Fruit fly (Drosophila melanogaster) whole organism, prepupa: ENCODE data around the gene AstC.

Source experiments
- CG10631 ChIP-seq: fragments of 200-800 bp; sonication (Bioruptor generic); optimal IDR thresholded peaks from 2 replicates; lab custom pipeline; 2016; ENCODE audit warnings: missing biosample characterization, missing genetic modification characterization
- CG11902 ChIP-seq: fragments of 200-800 bp; sonication (Bioruptor generic); optimal IDR thresholded peaks from 3 replicates; lab custom pipeline; 2016; ENCODE audit warnings: missing biosample characterization, missing genetic modification characterization
- CG15336 ChIP-seq: fragments of 200-800 bp; sonication (Bioruptor generic); IDR thresholded peaks from 2 replicates; pipeline ENCODE4 v1.3.6; 2022; ENCODE audit warnings: missing biosample characterization, missing genetic modification characterization
- CG1621 ChIP-seq: fragments of 200-800 bp; sonication (Bioruptor generic); optimal IDR thresholded peaks from 3 replicates; lab custom pipeline; 2018; ENCODE audit warnings: missing biosample characterization, mild to moderate bottlenecking, missing genetic modification characterization
- CG16779 ChIP-seq: fragments of 200-800 bp; sonication (Bioruptor generic); optimal IDR thresholded peaks from 3 replicates; lab custom pipeline; 2017; ENCODE audit warnings: missing biosample characterization, mild to moderate bottlenecking, missing genetic modification characterization
- CG3919 ChIP-seq: fragments of 200-800 bp; sonication (Bioruptor generic); optimal IDR thresholded peaks from 3 replicates; lab custom pipeline; 2016; ENCODE audit warnings: missing biosample characterization, missing genetic modification characterization
- CG4318 ChIP-seq: fragments of 200-800 bp; sonication (Bioruptor generic); optimal IDR thresholded peaks from 3 replicates; lab custom pipeline; 2017; ENCODE audit warnings: missing biosample characterization, mild to moderate bottlenecking, missing genetic modification characterization
- CG6163 ChIP-seq: fragments of 200-800 bp; sonication (Bioruptor generic); IDR thresholded peaks from 3 replicates; pipeline ENCODE4 v1.3.6; 2022; ENCODE audit warnings: missing biosample characterization, missing genetic modification characterization
- CG6792 ChIP-seq: fragments of 200-800 bp; sonication (Bioruptor generic); optimal IDR thresholded peaks from 3 replicates; lab custom pipeline; 2016; ENCODE audit warnings: missing biosample characterization, missing genetic modification characterization
- CG6854 ChIP-seq: fragments of 200-800 bp; sonication (Bioruptor generic); optimal IDR thresholded peaks from 2 replicates; lab custom pipeline; 2017; ENCODE audit warnings: missing biosample characterization, mild to moderate bottlenecking, missing genetic modification characterization
- CG8119 ChIP-seq: fragments of 200-800 bp; sonication (Bioruptor generic); IDR thresholded peaks from 3 replicates; pipeline ENCODE4 v1.3.6; 2022; ENCODE audit warnings: missing biosample characterization, missing genetic modification characterization
- CG8319 ChIP-seq: fragments of 200-800 bp; sonication (Bioruptor generic); optimal IDR thresholded peaks from 3 replicates; lab custom pipeline; 2016; ENCODE audit warnings: missing biosample characterization, missing genetic modification characterization
- CG9139 ChIP-seq: fragments of 200-800 bp; sonication (Bioruptor generic); optimal IDR thresholded peaks from 3 replicates; lab custom pipeline; 2017; ENCODE audit warnings: missing biosample characterization, mild to moderate bottlenecking, missing genetic modification characterization
- Eip75B ChIP-seq: fragments of 200-800 bp; sonication (Bioruptor generic); optimal IDR thresholded peaks from 3 replicates; lab custom pipeline; 2016; ENCODE audit warnings: missing biosample characterization, missing genetic modification characterization
- Eip78C ChIP-seq: fragments of 200-800 bp; sonication (Bioruptor generic); peaks from one replicate; lab custom pipeline; 2016; ENCODE audit warnings: missing biosample characterization, missing genetic modification characterization
- Ets96B ChIP-seq: fragments of 200-800 bp; optimal IDR thresholded peaks from 2 replicates; lab custom pipeline; 2019; ENCODE audit warnings: missing biosample characterization, mild to moderate bottlenecking, missing genetic modification characterization, moderate library complexity
- Gug ChIP-seq: fragments of 200-800 bp; sonication (Bioruptor generic); IDR thresholded peaks from 2 replicates; pipeline ENCODE4 v1.3.6; 2022; ENCODE audit warnings: missing biosample characterization, missing genetic modification characterization
- Hr38 ChIP-seq: sonication (Bioruptor generic); optimal IDR thresholded peaks from 2 replicates; lab custom pipeline; 2016; ENCODE audit warnings: missing biosample characterization, missing genetic modification characterization
- Hr39 ChIP-seq: fragments of 200-800 bp; sonication (Bioruptor generic); optimal IDR thresholded peaks from 2 replicates; lab custom pipeline; 2016; ENCODE audit warnings: missing biosample characterization, missing genetic modification characterization
- Hr4 ChIP-seq: fragments of 200-800 bp; sonication (Bioruptor generic); optimal IDR thresholded peaks from 3 replicates; lab custom pipeline; 2016; ENCODE audit warnings: missing biosample characterization, missing genetic modification characterization
- Lpt ChIP-seq: fragments of 200-800 bp; sonication (Bioruptor generic); optimal IDR thresholded peaks from 3 replicates; lab custom pipeline; 2016; ENCODE audit warnings: missing biosample characterization, missing genetic modification characterization
- Met ChIP-seq: fragments of 200-800 bp; sonication (Bioruptor generic); optimal IDR thresholded peaks from 3 replicates; lab custom pipeline; 2016; ENCODE audit warnings: missing biosample characterization, missing genetic modification characterization
- OdsH ChIP-seq: fragments of 200-800 bp; sonication (Bioruptor generic); optimal IDR thresholded peaks from 3 replicates; lab custom pipeline; 2016; ENCODE audit warnings: missing biosample characterization, missing genetic modification characterization
- Sox102F ChIP-seq: fragments of 200-800 bp; sonication (Bioruptor generic); optimal IDR thresholded peaks from 2 replicates; lab custom pipeline; 2016; ENCODE audit warnings: missing biosample characterization, mild to moderate bottlenecking, missing genetic modification characterization
- Sox14 ChIP-seq: fragments of 200-800 bp; sonication (Bioruptor generic); optimal IDR thresholded peaks from 3 replicates; lab custom pipeline; 2016; ENCODE audit warnings: missing biosample characterization, missing genetic modification characterization
- Sox15 ChIP-seq: fragments of 200-800 bp; sonication (Bioruptor generic); optimal IDR thresholded peaks from 3 replicates; lab custom pipeline; 2016; ENCODE audit warnings: missing biosample characterization, missing genetic modification characterization
- achi ChIP-seq: fragments of 200-800 bp; sonication (Bioruptor generic); optimal IDR thresholded peaks from 3 replicates; lab custom pipeline; 2016; ENCODE audit warnings: missing biosample characterization, missing genetic modification characterization
- acj6 ChIP-seq: fragments of 200-800 bp; sonication (Bioruptor generic); optimal IDR thresholded peaks from 3 replicates; lab custom pipeline; 2016; ENCODE audit warnings: missing biosample characterization, missing genetic modification characterization
- dac ChIP-seq: fragments of 200-800 bp; sonication (Bioruptor generic); optimal IDR thresholded peaks from 2 replicates; lab custom pipeline; 2017; ENCODE audit warnings: missing biosample characterization, mild to moderate bottlenecking, missing genetic modification characterization
- dsx ChIP-seq: fragments of 200-800 bp; optimal IDR thresholded peaks from 3 replicates; lab custom pipeline; 2019; ENCODE audit warnings: missing biosample characterization, mild to moderate bottlenecking, missing genetic modification characterization, moderate library complexity; ENCODE audit not compliant: poor library complexity, severe bottlenecking
- eg ChIP-seq: fragments of 200-800 bp; sonication (Bioruptor generic); IDR thresholded peaks from 3 replicates; pipeline ENCODE4 v1.3.6; 2022; ENCODE audit warnings: missing biosample characterization, missing genetic modification characterization
- esn ChIP-seq: fragments of 200-800 bp; sonication (Bioruptor generic); optimal IDR thresholded peaks from 2 replicates; lab custom pipeline; 2016; ENCODE audit warnings: missing biosample characterization, mild to moderate bottlenecking, missing genetic modification characterization, moderate library complexity
- fd59A ChIP-seq: fragments of 200-800 bp; sonication (Bioruptor generic); optimal IDR thresholded peaks from 2 replicates; lab custom pipeline; 2017; ENCODE audit warnings: missing biosample characterization, mild to moderate bottlenecking, missing genetic modification characterization, missing genetic modification reagents
- fd85E ChIP-seq: fragments of 200-800 bp; sonication (Bioruptor generic); optimal IDR thresholded peaks from 3 replicates; lab custom pipeline; 2016; ENCODE audit warnings: missing biosample characterization, missing genetic modification characterization
- fkh ChIP-seq: fragments of 200-800 bp; sonication (Bioruptor generic); optimal IDR thresholded peaks from 3 replicates; lab custom pipeline; 2017; ENCODE audit warnings: missing biosample characterization, mild to moderate bottlenecking, missing genetic modification characterization, moderate library complexity
- lz ChIP-seq: fragments of 200-800 bp; sonication (Bioruptor generic); optimal IDR thresholded peaks from 3 replicates; lab custom pipeline; 2016; ENCODE audit warnings: missing biosample characterization, missing genetic modification characterization
- net ChIP-seq: fragments of 200-800 bp; sonication (Bioruptor generic); optimal IDR thresholded peaks from 3 replicates; lab custom pipeline; 2016; ENCODE audit warnings: missing biosample characterization, missing genetic modification characterization
- pdm3 ChIP-seq: fragments of 200-800 bp; sonication (Bioruptor generic); optimal IDR thresholded peaks from 3 replicates; lab custom pipeline; 2016; ENCODE audit warnings: missing biosample characterization, missing genetic modification characterization
- salr ChIP-seq, 2 experiments: fragments of 200-800 bp; sonication (Bioruptor generic); optimal IDR thresholded peaks; 3 replicates each; lab custom pipeline; 2016 to 2018; ENCODE audit warnings: missing biosample characterization in 2 of 2, missing genetic modification characterization in 2 of 2, mild to moderate bottlenecking in 1 of 2
- spab ChIP-seq: fragments of 200-800 bp; sonication (Bioruptor generic); optimal IDR thresholded peaks from 2 replicates; lab custom pipeline; 2017; ENCODE audit warnings: missing biosample characterization, mild to moderate bottlenecking, missing genetic modification characterization, missing genetic modification reagents
- ss ChIP-seq, 2 experiments: fragments of 200-800 bp; sonication (Bioruptor generic); optimal IDR thresholded peaks; 2 replicates in 1 of 2; 3 replicates in 1 of 2; lab custom pipeline; 2017 to 2018; ENCODE audit warnings: mild to moderate bottlenecking in 2 of 2, missing biosample characterization in 2 of 2, missing genetic modification characterization in 2 of 2, moderate library complexity in 1 of 2
- svp ChIP-seq: fragments of 200-800 bp; sonication (Bioruptor generic); peaks from one replicate; lab custom pipeline; 2016; ENCODE audit warnings: missing biosample characterization, missing genetic modification characterization
- topi ChIP-seq: fragments of 200-800 bp; sonication (Bioruptor generic); optimal IDR thresholded peaks from 3 replicates; lab custom pipeline; 2016; ENCODE audit warnings: missing biosample characterization, missing genetic modification characterization

Gene AstC

dm6 chr2L:11065106-11065878, 15.9 kb downstream of the AstC start (continued):
- TF ChIP-seq Sox14 (GFP tag; lab: Kevin White, UChicago) (peak; percentile 47), CG15336 (peak; percentile 77), lz (GFP tag; lab: Kevin White, UChicago) (peak; percentile 77), Sox102F (GFP tag; lab: Kevin White, UChicago) (peak; percentile 77), pdm3 (GFP tag; lab: Kevin White, UChicago) (peak; percentile 66), CG6163 (GFP tag; lab: Robert Waterston, UW) (peak; percentile 57; the same call in 1 of the 3 replicates), Eip75B (GFP tag; lab: Kevin White, UChicago) (peak; percentile 60), OdsH (GFP tag; lab: Kevin White, UChicago) (peak; percentile 80), esn (GFP tag; lab: Kevin White, UChicago) (peak; percentile 85), Gug (GFP tag; lab: Robert Waterston, UW) (peak; percentile 63), Met (GFP tag; lab: Kevin White, UChicago) (peak; percentile 77), achi (GFP tag; lab: Kevin White, UChicago) (peak; percentile 60), svp (GFP tag; lab: Kevin White, UChicago) (peak; percentile 84), dac (GFP tag; lab: Kevin White, UChicago) (no peak), net (GFP tag; lab: Kevin White, UChicago) (peak; percentile 60), CG9139 (GFP tag; lab: Kevin White, UChicago) (no peak), topi (peak; percentile 78), ss (GFP tag; optimal IDR thresholded peaks at IDR 0.05; lab: Kevin White, UChicago) (peak in 1 of 2 experiments; percentile 46), Hr39 (GFP tag; lab: Kevin White, UChicago) (peak; percentile 73), CG6792 (peak; percentile 51), Ets96B (peak; percentile 55), eg (peak; percentile 72), CG8319 (peak; percentile 60), CG11902 (peak; percentile 53), spab (peak; percentile 20), Hr4 (GFP tag; lab: Kevin White, UChicago) (peak; percentile 55), salr (GFP tag; optimal IDR thresholded peaks at IDR 0.05; lab: Kevin White, UChicago) (no peak), CG8119 (GFP tag; lab: Robert Waterston, UW) (peak; percentile 75), CG1621 (tag; lab: Kevin White, UChicago) (no peak), CG16779 (peak; percentile 35), fd59A (GFP tag; lab: Kevin White, UChicago) (peak; percentile 15), Hr38 (GFP tag; lab: Kevin White, UChicago) (no peak)

- peak; percentile 66 for TF ChIP-seq Eip78C (GFP tag; lab: Kevin White, UChicago)
- TF ChIP-seq CG8119 (GFP tag; lab: Robert Waterston, UW), result no peak
- TF ChIP-seq CG6854 (GFP tag; lab: Kevin White, UChicago), result no peak
- TF ChIP-seq CG10631 (GFP tag; lab: Kevin White, UChicago), result no peak
- no peak for TF ChIP-seq OdsH (GFP tag; lab: Kevin White, UChicago)
- TF ChIP-seq CG3919 (GFP tag; lab: Kevin White, UChicago), result no peak
- TF ChIP-seq Lpt, result peak; percentile 5
- no peak for TF ChIP-seq fd85E (GFP tag; lab: Kevin White, UChicago)
- TF ChIP-seq fkh (GFP tag; lab: Kevin White, UChicago), result no peak
- no peak for TF ChIP-seq CG11902
- TF ChIP-seq CG8319, result no peak
- TF ChIP-seq CG4318 (GFP tag; lab: Kevin White, UChicago), result no peak
- no peak for TF ChIP-seq Hr4 (GFP tag; lab: Kevin White, UChicago)
- no peak for TF ChIP-seq Sox15 (GFP tag; lab: Kevin White, UChicago)
- TF ChIP-seq net (GFP tag; lab: Kevin White, UChicago), result peak; percentile 16
- TF ChIP-seq CG6163 (GFP tag; lab: Robert Waterston, UW), result peak; percentile 11; the same call in 1 of the 3 replicates
- peak; percentile 57 for TF ChIP-seq svp (GFP tag; lab: Kevin White, UChicago)
- TF ChIP-seq acj6, result no peak
- no peak for TF ChIP-seq dsx (GFP tag; lab: Kevin White, UChicago)
- TF ChIP-seq Gug (GFP tag; lab: Robert Waterston, UW), result peak; percentile 19; the same call in 1 of the 2 replicates
- TF ChIP-seq fd59A (GFP tag; lab: Kevin White, UChicago), result no peak
- no peak for TF ChIP-seq CG1621 (tag; lab: Kevin White, UChicago)
Measured at dm6 chr2L:11061155-11061554, 20.0 kb downstream of the AstC start.
